Fruit fly (Drosophila melanogaster) whole organism, embryonic: Measurements from ENCODE around the gene InR.

Experiments used
- Asciz ChIP-seq: fragments of 200-800 bp; sonication (Bioruptor generic); optimal IDR thresholded peaks from 2 replicates; lab custom pipeline; 2017; ENCODE audit warnings: missing biosample characterization, mild to moderate bottlenecking, missing genetic modification characterization, missing genetic modification reagents
- CG10147 ChIP-seq: fragments of 200-800 bp; sonication (Bioruptor generic); optimal IDR thresholded peaks from 2 replicates; lab custom pipeline; 2019; ENCODE audit warnings: missing biosample characterization, mild to moderate bottlenecking, missing genetic modification characterization, moderate library complexity
- CG11456 ChIP-seq: fragments of 200-800 bp; sonication (Bioruptor generic); IDR thresholded peaks from 3 replicates; pipeline ENCODE4 v1.3.6; 2022; ENCODE audit warnings: missing biosample characterization, missing genetic modification characterization
- CG12744 ChIP-seq: fragments of 200-800 bp; sonication (Bioruptor generic); optimal IDR thresholded peaks from 2 replicates; lab custom pipeline; 2016; ENCODE audit warnings: missing biosample characterization, missing genetic modification characterization
- CG14667 ChIP-seq: fragments of 200-800 bp; sonication (Bioruptor generic); IDR thresholded peaks from 2 replicates; pipeline ENCODE4 v1.3.6; 2022; ENCODE audit warnings: missing biosample characterization, missing genetic modification characterization
- CG15073 ChIP-seq: fragments of 200-800 bp; sonication (Bioruptor generic); optimal IDR thresholded peaks from 2 replicates; lab custom pipeline; 2016; ENCODE audit warnings: missing biosample characterization, missing genetic modification characterization
- CG15696 ChIP-seq: fragments of 200-800 bp; sonication (Bioruptor generic); optimal IDR thresholded peaks from 2 replicates; lab custom pipeline; 2019; ENCODE audit warnings: missing biosample characterization, mild to moderate bottlenecking, missing genetic modification characterization, moderate library complexity
- CG17361 ChIP-seq: fragments of 200-800 bp; sonication (Bioruptor generic); IDR thresholded peaks from 3 replicates; pipeline ENCODE4 v1.3.6; 2022; ENCODE audit warnings: missing biosample characterization, missing genetic modification characterization
- CG18262 ChIP-seq: fragments of 200-800 bp; optimal IDR thresholded peaks from 3 replicates; lab custom pipeline; 2019; ENCODE audit warnings: missing biosample characterization, mild to moderate bottlenecking, missing genetic modification characterization, moderate library complexity
- CG1832 ChIP-seq: fragments of 200-800 bp; sonication (Bioruptor generic); optimal IDR thresholded peaks from 2 replicates; lab custom pipeline; 2017; ENCODE audit warnings: missing biosample characterization, mild to moderate bottlenecking, missing genetic modification characterization, inconsistent platforms
- CG2678 ChIP-seq: fragments of 200-800 bp; sonication (Bioruptor generic); optimal IDR thresholded peaks from 3 replicates; lab custom pipeline; 2019; ENCODE audit warnings: missing biosample characterization, mild to moderate bottlenecking, missing genetic modification characterization, moderate library complexity
- CG34376 ChIP-seq: fragments of 200-800 bp; sonication (Bioruptor generic); optimal IDR thresholded peaks from 2 replicates; lab custom pipeline; 2018; ENCODE audit warnings: missing biosample characterization, mild to moderate bottlenecking, missing genetic modification characterization
- CG4360 ChIP-seq: fragments of 200-800 bp; sonication (Bioruptor generic); IDR thresholded peaks from 2 replicates; pipeline ENCODE4 v1.3.6; 2022; ENCODE audit warnings: missing biosample characterization, missing genetic modification characterization
- CG5245 ChIP-seq: fragments of 200-800 bp; sonication (Bioruptor generic); optimal IDR thresholded peaks from 3 replicates; lab custom pipeline; 2016; ENCODE audit warnings: missing biosample characterization, missing genetic modification characterization
- CG7271 ChIP-seq: fragments of 200-800 bp; sonication (Bioruptor generic); optimal IDR thresholded peaks from 2 replicates; lab custom pipeline; 2018; ENCODE audit warnings: missing biosample characterization, mild to moderate bottlenecking, missing genetic modification characterization, moderate library complexity
- CG8944 ChIP-seq: fragments of 200-800 bp; sonication (Bioruptor generic); optimal IDR thresholded peaks from 3 replicates; lab custom pipeline; 2016; ENCODE audit warnings: missing biosample characterization, missing genetic modification characterization
- CG9932 ChIP-seq: fragments of 200-800 bp; sonication (Bioruptor generic); IDR thresholded peaks from 2 replicates; pipeline ENCODE4 v1.3.6; 2022; ENCODE audit warnings: missing biosample characterization, missing genetic modification characterization
- Camta ChIP-seq: fragments of 200-800 bp; sonication (Bioruptor generic); optimal IDR thresholded peaks from 2 replicates; lab custom pipeline; 2016; ENCODE audit warnings: missing biosample characterization, missing genetic modification characterization
- D19A ChIP-seq: fragments of 200-800 bp; optimal IDR thresholded peaks from 3 replicates; lab custom pipeline; 2019; ENCODE audit warnings: missing biosample characterization, mild to moderate bottlenecking, missing genetic modification characterization, moderate library complexity
- Dip2 ChIP-seq: fragments of 200-800 bp; sonication (Bioruptor generic); IDR thresholded peaks from 2 replicates; pipeline ENCODE4 v1.3.6; 2022; ENCODE audit warnings: missing biosample characterization, missing genetic modification characterization
- Drgx ChIP-seq: fragments of 200-800 bp; sonication (Bioruptor generic); IDR thresholded peaks from 2 replicates; pipeline ENCODE4 v1.3.6; 2022; ENCODE audit warnings: missing biosample characterization, missing genetic modification characterization
- Gug ChIP-seq: fragments of 200-800 bp; sonication (Bioruptor generic); IDR thresholded peaks from 4 replicates; pipeline ENCODE4 v1.3.6; 2022; ENCODE audit warnings: missing biosample characterization, missing genetic modification characterization
- Hmx ChIP-seq: fragments of 200-800 bp; sonication (Bioruptor generic); optimal IDR thresholded peaks from 2 replicates; lab custom pipeline; 2016; ENCODE audit warnings: missing biosample characterization, missing genetic modification characterization
- Hr3 ChIP-seq: fragments of 200-800 bp; sonication (Bioruptor generic); optimal IDR thresholded peaks from 3 replicates; lab custom pipeline; 2016; ENCODE audit warnings: missing biosample characterization, missing genetic modification characterization
- Med ChIP-seq: fragments of 200-800 bp; sonication (Bioruptor generic); peaks from one replicate; lab custom pipeline; 2016; ENCODE audit warnings: missing biosample characterization, missing genetic modification characterization, mild to moderate bottlenecking, inconsistent platforms, moderate library complexity
- NFAT ChIP-seq: fragments of 200-800 bp; sonication (Bioruptor generic); IDR thresholded peaks from 2 replicates; pipeline ENCODE4 v1.3.6; 2022; ENCODE audit warnings: missing biosample characterization, missing genetic modification characterization
- NfI ChIP-seq: fragments of 200-800 bp; sonication (Bioruptor generic); optimal IDR thresholded peaks from 3 replicates; lab custom pipeline; 2018; ENCODE audit warnings: missing biosample characterization, mild to moderate bottlenecking, missing genetic modification characterization, moderate library complexity
- Optix ChIP-seq: fragments of 200-800 bp; sonication (Bioruptor generic); IDR thresholded peaks from 3 replicates; pipeline ENCODE4 v1.3.6; 2022; ENCODE audit warnings: missing biosample characterization, missing genetic modification characterization
- PHDP ChIP-seq: fragments of 200-800 bp; sonication (Bioruptor generic); optimal IDR thresholded peaks from 3 replicates; lab custom pipeline; 2018; ENCODE audit warnings: missing biosample characterization, mild to moderate bottlenecking, missing genetic modification characterization, moderate library complexity
- Rfx ChIP-seq: fragments of 200-800 bp; sonication (Bioruptor generic); IDR thresholded peaks from 2 replicates; pipeline ENCODE4 v1.3.6; 2022; ENCODE audit warnings: missing biosample characterization, missing genetic modification characterization
- Side ChIP-seq: fragments of 200-800 bp; sonication (Bioruptor generic); optimal IDR thresholded peaks from 2 replicates; lab custom pipeline; 2016; ENCODE audit warnings: missing biosample characterization, missing genetic modification characterization
- btn ChIP-seq: fragments of 200-800 bp; sonication (Bioruptor generic); optimal IDR thresholded peaks from 2 replicates; lab custom pipeline; 2016; ENCODE audit warnings: missing biosample characterization, missing genetic modification characterization
- chinmo ChIP-seq: fragments of 200-800 bp; sonication (Bioruptor generic); IDR thresholded peaks from 4 replicates; pipeline ENCODE4 v1.3.6; 2022; ENCODE audit warnings: missing biosample characterization, missing genetic modification characterization; ENCODE audit not compliant: partially characterized antibody
- crp ChIP-seq, 2 experiments: fragments of 200-800 bp; sonication (Bioruptor generic); optimal IDR thresholded peaks; 2 replicates in 1 of 2; 3 replicates in 1 of 2; lab custom pipeline; 2017; ENCODE audit warnings: missing biosample characterization in 2 of 2, missing genetic modification characterization in 2 of 2, mild to moderate bottlenecking in 1 of 2, moderate library complexity in 1 of 2
- dmrt11E ChIP-seq: fragments of 200-800 bp; sonication (Bioruptor generic); optimal IDR thresholded peaks from 3 replicates; lab custom pipeline; 2018; ENCODE audit warnings: missing biosample characterization, mild to moderate bottlenecking, missing genetic modification characterization, moderate library complexity
- dysf ChIP-seq: fragments of 200-800 bp; sonication (Bioruptor generic); IDR thresholded peaks from 3 replicates; pipeline ENCODE4 v1.3.6; 2022; ENCODE audit warnings: missing biosample characterization, missing genetic modification characterization
- eve ChIP-seq, 2 experiments: fragments of >200 bp; optimal IDR thresholded peaks; 2 replicates each; lab custom pipeline; 2017; ENCODE audit warnings: missing biosample characterization in 2 of 2, missing genetic modification characterization in 2 of 2
- kay ChIP-seq: fragments of 200-800 bp; sonication (Bioruptor generic); optimal IDR thresholded peaks from 2 replicates; lab custom pipeline; 2016; ENCODE audit warnings: missing biosample characterization, missing genetic modification characterization
- kni ChIP-seq: fragments of 200-800 bp; sonication (Bioruptor generic); optimal IDR thresholded peaks from 3 replicates; lab custom pipeline; 2017; ENCODE audit warnings: mild to moderate bottlenecking, missing biosample characterization, missing genetic modification reagents, missing genetic modification characterization
- lola ChIP-seq, 3 experiments: fragments of >200 bp in 2 of 3; fragments of 200-800 bp in 1 of 3; sonication (Bioruptor generic) in 1 of 3; optimal IDR thresholded peaks; 2 replicates each; lab custom pipeline; 2017 to 2019; ENCODE audit warnings: missing biosample characterization in 3 of 3, missing genetic modification characterization in 3 of 3, mild to moderate bottlenecking in 1 of 3, moderate library complexity in 1 of 3
- oc ChIP-seq: fragments of 200-800 bp; sonication (Bioruptor generic); optimal IDR thresholded peaks from 2 replicates; lab custom pipeline; 2018; ENCODE audit warnings: missing biosample characterization, mild to moderate bottlenecking, missing genetic modification characterization, moderate library complexity
- odd ChIP-seq: fragments of 200-800 bp; sonication (Bioruptor generic); optimal IDR thresholded peaks from 2 replicates; lab custom pipeline; 2017; ENCODE audit warnings: missing biosample characterization, mild to moderate bottlenecking, missing genetic modification characterization
- pan ChIP-seq, 4 experiments: fragments of >200 bp in 3 of 4; fragments of 200-800 bp in 1 of 4; sonication (Bioruptor generic) in 1 of 4; optimal IDR thresholded peaks in 3 of 4; IDR thresholded peaks in 1 of 4; 2 replicates each; pipeline versions ENCODE4 v1.3.6 to Lab custom; 2017 to 2022; ENCODE audit warnings: missing biosample characterization in 2 of 4, missing genetic modification characterization in 2 of 4, mixed read lengths in 1 of 4
- pb ChIP-seq: fragments of 200-800 bp; sonication (Bioruptor generic); optimal IDR thresholded peaks from 3 replicates; lab custom pipeline; 2016; ENCODE audit warnings: missing biosample characterization, missing genetic modification characterization
- pfk ChIP-seq: fragments of 200-800 bp; sonication (Bioruptor generic); optimal IDR thresholded peaks from 2 replicates; lab custom pipeline; 2018; ENCODE audit warnings: missing biosample characterization, mild to moderate bottlenecking, missing genetic modification characterization, moderate library complexity
- sens ChIP-seq: fragments of 200-800 bp; sonication (Bioruptor generic); peaks from one replicate; lab custom pipeline; 2016; ENCODE audit warnings: missing biosample characterization, missing genetic modification characterization
- sima ChIP-seq: fragments of 200-800 bp; sonication (Bioruptor generic); optimal IDR thresholded peaks from 2 replicates; lab custom pipeline; 2016; ENCODE audit warnings: missing biosample characterization, missing genetic modification characterization
- slp2 ChIP-seq: fragments of 200-800 bp; sonication (Bioruptor generic); optimal IDR thresholded peaks from 2 replicates; lab custom pipeline; 2016; ENCODE audit warnings: missing biosample characterization, missing genetic modification characterization
- wor ChIP-seq: fragments of 200-800 bp; sonication (Bioruptor generic); IDR thresholded peaks from 2 replicates; pipeline ENCODE4 v1.3.6; 2022; ENCODE audit warnings: missing biosample characterization, missing genetic modification characterization
- zen ChIP-seq: fragments of 200-800 bp; sonication (Bioruptor generic); optimal IDR thresholded peaks from 3 replicates; lab custom pipeline; 2018; ENCODE audit warnings: missing biosample characterization, mild to moderate bottlenecking, missing genetic modification characterization, moderate library complexity

InR gene

DNA sequence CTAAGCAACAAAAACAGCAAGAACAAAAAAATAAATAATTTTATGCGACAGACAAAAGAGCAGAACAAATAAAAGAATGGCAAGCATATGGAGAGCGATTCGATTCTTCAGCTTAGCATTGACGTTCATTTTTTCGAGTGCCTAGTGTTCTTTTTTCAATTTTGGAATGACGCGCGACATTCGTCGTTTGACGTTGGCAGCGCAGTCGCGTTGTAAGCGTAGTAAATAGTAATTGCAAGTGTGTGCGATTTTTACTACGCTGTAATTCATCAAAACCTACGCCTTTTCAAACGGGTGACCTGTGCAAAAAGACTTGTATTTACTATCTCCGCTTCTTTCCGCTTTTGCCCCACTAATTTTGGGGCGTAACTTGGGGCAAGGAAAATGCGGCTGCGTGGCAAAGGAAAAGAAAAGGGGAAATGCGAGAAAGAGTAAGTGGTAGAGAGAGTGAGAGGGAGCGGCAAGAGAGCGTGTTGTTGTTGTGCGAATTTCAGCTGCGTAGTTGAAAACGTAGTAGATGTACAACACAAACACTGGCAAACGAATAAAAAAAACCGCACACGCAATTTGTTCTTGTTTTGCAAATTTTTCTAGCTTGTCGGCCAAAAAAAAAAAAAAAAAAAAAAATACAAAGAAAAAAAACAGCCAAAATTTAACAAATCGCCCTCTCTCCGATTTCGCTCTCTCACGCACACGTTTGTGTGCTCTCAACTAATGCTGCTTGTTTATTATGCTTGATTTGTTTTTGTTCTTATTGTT is 37.6 kb downstream of the InR start (continued):
- TF ChIP-seq Rfx (no peak), CG4360 (GFP tag; lab: Robert Waterston, UW) (peak; percentile 23; the same call in 1 of the 2 replicates), CG7271 (tag; lab: Kevin White, UChicago) (no peak), Side (GFP tag; lab: Kevin White, UChicago) (no peak), Camta (GFP tag; lab: Kevin White, UChicago) (no peak), crp (GFP tag; optimal IDR thresholded peaks at IDR 0.05; lab: Kevin White, UChicago) (no peak), CG17361 (GFP tag; lab: Robert Waterston, UW) (no peak), NfI (GFP tag; lab: Kevin White, UChicago) (no peak), sens (GFP tag; lab: Kevin White, UChicago) (peak; percentile 83), zen (tag; lab: Kevin White, UChicago) (no peak), CG2678 (tag; lab: Kevin White, UChicago) (no peak), kni (no peak), D19A (no peak), lola (GFP tag; optimal IDR thresholded peaks at IDR 0.05; lab: Kevin White, UChicago) (no peak), pb (no peak), oc (tag; lab: Kevin White, UChicago) (no peak), CG10147 (GFP tag; lab: Kevin White, UChicago) (no peak), Hmx (no peak), wor (no peak), CG9932 (no peak), kay (GFP tag; lab: Kevin White, UChicago) (no peak), CG34376 (no peak), CG14667 (no peak), PHDP (tag; lab: Kevin White, UChicago) (no peak), dysf (GFP tag; lab: Robert Waterston, UW) (no peak), CG11456 (GFP tag; lab: Robert Waterston, UW) (no peak), CG5245 (GFP tag; lab: Kevin White, UChicago) (no peak), chinmo (peak; percentile 82; the same call in 3 of the 4 replicates), Hr3 (GFP tag; lab: Kevin White, UChicago) (no peak), btn (no peak), dmrt11E (tag; lab: Kevin White, UChicago) (no peak), CG12744 (GFP tag; lab: Kevin White, UChicago) (no peak), pan (optimal IDR thresholded peaks at IDR 0.05; lab: Kevin White, UChicago) (no peak), pan (GFP tag; optimal IDR thresholded peaks at IDR 0.05 in 1 of 2, IDR thresholded peaks at IDR 0.05 in 1 of 2) (no peak), sima (GFP tag; lab: Kevin White, UChicago) (no peak), odd (GFP tag; lab: Kevin White, UChicago) (no peak), pfk (GFP tag; lab: Kevin White, UChicago) (no peak), NFAT (GFP tag; lab: Robert Waterston, UW) (no peak), Asciz (no peak), Dip2 (no peak), CG15073 (GFP tag; lab: Kevin White, UChicago) (no peak), CG15696 (no peak), CG8944 (GFP tag; lab: Kevin White, UChicago) (no peak), Optix (GFP tag; lab: Robert Waterston, UW) (no peak), Gug (GFP tag; lab: Robert Waterston, UW) (no peak), Drgx (GFP tag; lab: Robert Waterston, UW) (peak; percentile 22; the same call in 1 of the 2 replicates), slp2 (GFP tag; lab: Kevin White, UChicago) (no peak), CG18262 (no peak), Med (GFP tag; lab: Kevin White, UChicago) (peak; percentile 1), CG1832 (GFP tag; lab: Kevin White, UChicago) (no peak), eve (GFP tag; optimal IDR thresholded peaks at IDR 0.05; lab: Kevin White, UChicago) (no peak)
